Fruit fly (Drosophila melanogaster) whole organism, embryonic: ENCODE measurements around the gene CG15602.

ENCODE experiments used
- Abd-B ChIP-seq: fragments of 200-800 bp; sonication (Bioruptor generic); optimal IDR thresholded peaks from 2 replicates; lab custom pipeline; 2018; ENCODE audit warnings: missing biosample characterization, mild to moderate bottlenecking, missing genetic modification characterization, moderate library complexity
- Ada2b ChIP-seq: fragments of 200-800 bp; sonication (Bioruptor generic); IDR thresholded peaks from 2 replicates; pipeline ENCODE4 v1.3.6; 2022; ENCODE audit warnings: missing biosample characterization, missing genetic modification characterization
- CG10209 ChIP-seq: fragments of 200-800 bp; sonication (Bioruptor generic); optimal IDR thresholded peaks from 3 replicates; lab custom pipeline; 2017; ENCODE audit warnings: missing biosample characterization, mild to moderate bottlenecking, missing genetic modification characterization, missing genetic modification reagents
- CG10565 ChIP-seq: fragments of 200-800 bp; sonication (Bioruptor generic); optimal IDR thresholded peaks from 3 replicates; lab custom pipeline; 2016; ENCODE audit warnings: missing biosample characterization, mild to moderate bottlenecking, missing genetic modification characterization
- CG11696 ChIP-seq: fragments of 200-800 bp; sonication (Bioruptor generic); IDR thresholded peaks from 2 replicates; pipeline ENCODE4 v1.3.6; 2022; ENCODE audit warnings: missing biosample characterization, missing genetic modification characterization
- CG11723 ChIP-seq: fragments of 200-800 bp; sonication (Bioruptor generic); optimal IDR thresholded peaks from 2 replicates; lab custom pipeline; 2017; ENCODE audit warnings: missing biosample characterization, mild to moderate bottlenecking, missing genetic modification characterization
- CG15011 ChIP-seq: fragments of 200-800 bp; sonication (Bioruptor generic); optimal IDR thresholded peaks from 3 replicates; lab custom pipeline; 2018; ENCODE audit warnings: missing biosample characterization, mild to moderate bottlenecking, missing genetic modification characterization
- CG15269 ChIP-seq: fragments of 200-800 bp; sonication (Bioruptor generic); optimal IDR thresholded peaks from 2 replicates; lab custom pipeline; 2018; ENCODE audit warnings: missing biosample characterization, mild to moderate bottlenecking, missing genetic modification characterization, moderate library complexity
- CG15479 ChIP-seq: fragments of 200-800 bp; sonication (Bioruptor generic); optimal IDR thresholded peaks from 3 replicates; lab custom pipeline; 2019; ENCODE audit warnings: missing biosample characterization, mild to moderate bottlenecking, missing genetic modification characterization, moderate library complexity
- CG16863 ChIP-seq: fragments of 200-800 bp; sonication (Bioruptor generic); optimal IDR thresholded peaks from 3 replicates; lab custom pipeline; 2016; ENCODE audit warnings: missing biosample characterization, missing genetic modification characterization
- CG3995 ChIP-seq: fragments of 200-800 bp; sonication (Bioruptor generic); optimal IDR thresholded peaks from 3 replicates; lab custom pipeline; 2016; ENCODE audit warnings: missing biosample characterization, missing genetic modification characterization
- CG4282 ChIP-seq: fragments of 200-800 bp; sonication (Bioruptor generic); optimal IDR thresholded peaks from 2 replicates; lab custom pipeline; 2016; ENCODE audit warnings: missing biosample characterization, missing genetic modification characterization
- CG4707 ChIP-seq: fragments of 200-800 bp; sonication (Bioruptor generic); optimal IDR thresholded peaks from 2 replicates; lab custom pipeline; 2018; ENCODE audit warnings: missing biosample characterization, mild to moderate bottlenecking, missing genetic modification characterization, moderate library complexity
- CG8765 ChIP-seq: fragments of 200-800 bp; sonication (Bioruptor generic); IDR thresholded peaks from 2 replicates; pipeline ENCODE4 v1.3.6; 2022; ENCODE audit warnings: missing biosample characterization, missing genetic modification characterization
- CG9727 ChIP-seq: fragments of 200-800 bp; sonication (Bioruptor generic); optimal IDR thresholded peaks from 3 replicates; lab custom pipeline; 2017; ENCODE audit warnings: missing biosample characterization, mild to moderate bottlenecking, missing genetic modification characterization
- Chrac-16 ChIP-seq: fragments of 200-800 bp; sonication (Bioruptor generic); optimal IDR thresholded peaks from 3 replicates; lab custom pipeline; 2016; ENCODE audit warnings: missing biosample characterization, missing genetic modification characterization
- CoRest ChIP-seq: fragments of 200-800 bp; sonication (Bioruptor generic); optimal IDR thresholded peaks from 3 replicates; lab custom pipeline; 2018; ENCODE audit warnings: missing biosample characterization, mild to moderate bottlenecking, missing genetic modification characterization, moderate library complexity
- Dip3 ChIP-seq: fragments of 200-800 bp; sonication (Bioruptor generic); optimal IDR thresholded peaks from 3 replicates; lab custom pipeline; 2016; ENCODE audit warnings: missing biosample characterization, missing genetic modification characterization
- Doc3 ChIP-seq: fragments of 200-800 bp; sonication (Bioruptor generic); IDR thresholded peaks from 3 replicates; pipeline ENCODE4 v1.3.6; 2022; ENCODE audit warnings: missing biosample characterization, missing genetic modification characterization; ENCODE audit not compliant: partially characterized antibody
- Gsc ChIP-seq: fragments of 200-800 bp; sonication (Bioruptor generic); IDR thresholded peaks from 2 replicates; pipeline ENCODE4 v1.3.6; 2022; ENCODE audit warnings: missing biosample characterization, missing genetic modification characterization
- Sry-δ ChIP-seq: fragments of 200-800 bp; sonication (Bioruptor generic); optimal IDR thresholded peaks from 2 replicates; lab custom pipeline; 2016; ENCODE audit warnings: missing biosample characterization, missing genetic modification characterization
- YL-1 ChIP-seq: fragments of 200-800 bp; sonication (Bioruptor generic); optimal IDR thresholded peaks from 3 replicates; lab custom pipeline; 2017; ENCODE audit warnings: missing biosample characterization, mild to moderate bottlenecking, missing genetic modification characterization
- ac ChIP-seq: fragments of 200-800 bp; sonication (Bioruptor generic); optimal IDR thresholded peaks from 3 replicates; lab custom pipeline; 2017; ENCODE audit warnings: missing biosample characterization, mild to moderate bottlenecking, missing genetic modification characterization
- al ChIP-seq: fragments of 200-800 bp; sonication (Bioruptor generic); IDR thresholded peaks from 2 replicates; pipeline ENCODE4 v1.3.6; 2022; ENCODE audit warnings: missing biosample characterization, missing genetic modification characterization
- ap ChIP-seq: fragments of 200-800 bp; sonication (Bioruptor generic); IDR thresholded peaks from 2 replicates; pipeline ENCODE4 v1.3.6; 2022; ENCODE audit warnings: missing biosample characterization, missing genetic modification characterization
- ara ChIP-seq: fragments of 200-800 bp; sonication (Bioruptor generic); IDR thresholded peaks from 2 replicates; pipeline ENCODE4 v1.3.6; 2022; ENCODE audit warnings: missing biosample characterization, missing genetic modification characterization
- br ChIP-seq: fragments of >200 bp; optimal IDR thresholded peaks from 2 replicates; lab custom pipeline; 2017
- cas ChIP-seq: fragments of 200-800 bp; sonication (Bioruptor generic); IDR thresholded peaks from 2 replicates; pipeline ENCODE4 v1.3.6; 2022; ENCODE audit warnings: missing biosample characterization, missing genetic modification characterization
- cato ChIP-seq: fragments of 200-800 bp; sonication (Bioruptor generic); optimal IDR thresholded peaks from 2 replicates; lab custom pipeline; 2016; ENCODE audit warnings: missing biosample characterization, missing genetic modification characterization, borderline replicate concordance
- chif ChIP-seq, 2 experiments: fragments of 200-800 bp; sonication (Bioruptor generic); optimal IDR thresholded peaks; 3 replicates each; lab custom pipeline; 2016; ENCODE audit warnings: missing biosample characterization in 2 of 2, missing genetic modification characterization in 2 of 2
- chm ChIP-seq: fragments of 200-800 bp; sonication (Bioruptor generic); IDR thresholded peaks from 2 replicates; pipeline ENCODE4 v1.3.6; 2022; ENCODE audit warnings: missing biosample characterization, missing genetic modification characterization
- danr ChIP-seq: fragments of 200-800 bp; sonication (Bioruptor generic); IDR thresholded peaks from 2 replicates; pipeline ENCODE4 v1.3.6; 2022; ENCODE audit warnings: missing biosample characterization, missing genetic modification characterization
- gcm ChIP-seq: fragments of 200-800 bp; sonication (Bioruptor generic); optimal IDR thresholded peaks from 2 replicates; lab custom pipeline; 2019; ENCODE audit warnings: missing biosample characterization, mild to moderate bottlenecking, missing genetic modification characterization, moderate library complexity
- hb ChIP-seq: fragments of 200-800 bp; sonication (Bioruptor generic); IDR thresholded peaks from 3 replicates; pipeline ENCODE4 v1.3.6; 2022; ENCODE audit warnings: missing biosample characterization, missing genetic modification characterization; ENCODE audit not compliant: partially characterized antibody
- hbn ChIP-seq: fragments of 200-800 bp; sonication (Bioruptor generic); IDR thresholded peaks from 2 replicates; pipeline ENCODE4 v1.3.6; 2022; ENCODE audit warnings: missing biosample characterization, missing genetic modification characterization; ENCODE audit not compliant: partially characterized antibody
- insv ChIP-seq, 2 experiments: fragments of 200-800 bp; sonication (Bioruptor generic); optimal IDR thresholded peaks; 3 replicates each; lab custom pipeline; 2016 to 2018; ENCODE audit warnings: missing biosample characterization in 2 of 2, missing genetic modification characterization in 2 of 2
- inv ChIP-seq: fragments of 200-800 bp; sonication (Bioruptor generic); IDR thresholded peaks from 2 replicates; pipeline ENCODE4 v1.3.6; 2022; ENCODE audit warnings: missing biosample characterization, missing genetic modification characterization; ENCODE audit not compliant: partially characterized antibody
- kay ChIP-seq: fragments of 200-800 bp; sonication (Bioruptor generic); optimal IDR thresholded peaks from 2 replicates; lab custom pipeline; 2016; ENCODE audit warnings: missing biosample characterization, missing genetic modification characterization
- knrl ChIP-seq: fragments of 200-800 bp; sonication (Bioruptor generic); IDR thresholded peaks from 3 replicates; pipeline ENCODE4 v1.3.6; 2022; ENCODE audit warnings: missing biosample characterization, missing genetic modification characterization; ENCODE audit not compliant: partially characterized antibody
- nerfin-2 ChIP-seq: fragments of 200-800 bp; sonication (Bioruptor generic); IDR thresholded peaks from 2 replicates; pipeline ENCODE4 v1.3.6; 2022; ENCODE audit warnings: missing biosample characterization, missing genetic modification characterization; ENCODE audit not compliant: partially characterized antibody
- oc ChIP-seq: fragments of 200-800 bp; sonication (Bioruptor generic); optimal IDR thresholded peaks from 2 replicates; lab custom pipeline; 2018; ENCODE audit warnings: missing biosample characterization, mild to moderate bottlenecking, missing genetic modification characterization, moderate library complexity
- p53 ChIP-seq: fragments of 200-800 bp; sonication (Bioruptor generic); optimal IDR thresholded peaks from 2 replicates; lab custom pipeline; 2016; ENCODE audit warnings: missing biosample characterization, missing genetic modification characterization
- pros ChIP-seq: fragments of 200-800 bp; sonication (Bioruptor generic); optimal IDR thresholded peaks from 3 replicates; lab custom pipeline; 2019; ENCODE audit warnings: missing biosample characterization, mild to moderate bottlenecking, missing genetic modification characterization, moderate library complexity
- psq ChIP-seq: fragments of 200-800 bp; sonication (Bioruptor generic); optimal IDR thresholded peaks from 2 replicates; lab custom pipeline; 2017; ENCODE audit warnings: missing biosample characterization, missing genetic modification characterization
- pzg ChIP-seq: fragments of 200-800 bp; sonication (Bioruptor generic); optimal IDR thresholded peaks from 3 replicates; lab custom pipeline; 2018; ENCODE audit warnings: missing biosample characterization, mild to moderate bottlenecking, missing genetic modification characterization, moderate library complexity
- repo ChIP-seq: fragments of 200-800 bp; sonication (Bioruptor generic); optimal IDR thresholded peaks from 2 replicates; lab custom pipeline; 2016; ENCODE audit warnings: missing biosample characterization, missing genetic modification characterization
- sr ChIP-seq: fragments of 200-800 bp; sonication (Bioruptor generic); IDR thresholded peaks from 3 replicates; pipeline ENCODE4 v1.3.6; 2022; ENCODE audit warnings: missing biosample characterization, missing genetic modification characterization
- yki ChIP-seq: fragments of >200 bp; optimal IDR thresholded peaks from 3 replicates; lab custom pipeline; 2018

The CG15602 gene

DNA sequence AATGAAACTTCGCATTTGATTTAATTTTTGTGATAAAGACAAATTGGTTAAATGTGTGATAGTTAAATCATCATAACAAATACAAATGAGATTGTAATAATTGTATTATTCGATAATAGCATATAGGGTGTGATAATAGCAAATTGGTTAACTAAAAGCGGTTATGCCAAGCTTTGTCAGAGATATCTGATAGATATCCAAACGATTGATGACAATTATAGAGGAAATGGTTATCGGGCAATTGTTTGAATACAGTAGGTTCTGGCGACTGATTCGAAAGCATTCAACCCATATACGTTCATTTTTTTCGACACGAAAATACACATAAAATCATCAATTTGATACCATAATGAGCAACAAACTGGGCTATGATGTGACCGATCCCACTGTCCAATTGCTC lies 10.0 kb downstream of the CG15602 start, which contains the start of gene CG8509:
Gene CG8509 (plus strand): TSS at position 301 of the 400 bp plus-strand sequence.
- no peak for TF ChIP-seq inv (GFP tag; lab: Robert Waterston, UW)
- no peak for TF ChIP-seq hb (GFP tag; lab: Robert Waterston, UW)
- no peak for TF ChIP-seq al
- no peak for TF ChIP-seq CG10565 (GFP tag; lab: Kevin White, UChicago)
- no peak for TF ChIP-seq CG3995 (GFP tag; lab: Kevin White, UChicago)
- TF ChIP-seq Abd-B (GFP tag; lab: Kevin White, UChicago) = no peak
- TF ChIP-seq kay (GFP tag; lab: Kevin White, UChicago) = no peak
- TF ChIP-seq chif (GFP tag; optimal IDR thresholded peaks at IDR 0.05; lab: Kevin White, UChicago) = no peak
- no peak for TF ChIP-seq Sry-δ (GFP tag; lab: Kevin White, UChicago)
- TF ChIP-seq pzg (GFP tag; lab: Kevin White, UChicago) = no peak
- TF ChIP-seq knrl (GFP tag; lab: Robert Waterston, UW) = no peak
- TF ChIP-seq CoRest (tag; lab: Kevin White, UChicago) = no peak
- TF ChIP-seq Chrac-16 (GFP tag; lab: Kevin White, UChicago) = no peak
- TF ChIP-seq CG11723 = no peak
- TF ChIP-seq pros (GFP tag; lab: Kevin White, UChicago) = no peak
- TF ChIP-seq nerfin-2 (GFP tag; lab: Robert Waterston, UW) = no peak
- TF ChIP-seq br (lab: Kevin White, UChicago) = no peak

- peak; percentile 26; the same call in 1 of the 2 replicates for TF ChIP-seq chm (GFP tag; lab: Robert Waterston, UW)
- TF ChIP-seq CG11696 (GFP tag; lab: Robert Waterston, UW) = no peak
- no peak for TF ChIP-seq YL-1 (GFP tag; lab: Kevin White, UChicago)
- no peak for TF ChIP-seq cas (GFP tag; lab: Robert Waterston, UW)
- no peak for TF ChIP-seq CG15479 (GFP tag; lab: Kevin White, UChicago)
- no peak for TF ChIP-seq ap (GFP tag; lab: Robert Waterston, UW)
- TF ChIP-seq Dip3 (GFP tag; lab: Kevin White, UChicago) = no peak
- no peak for TF ChIP-seq Gsc (GFP tag; lab: Robert Waterston, UW)
- peak; percentile 20 for TF ChIP-seq CG4707
- TF ChIP-seq Doc3 (GFP tag; lab: Robert Waterston, UW) = no peak
- TF ChIP-seq CG15269 (tag; lab: Kevin White, UChicago) = no peak
- peak in 1 of 2 experiments; percentile 64 for TF ChIP-seq insv (GFP tag; optimal IDR thresholded peaks at IDR 0.05; lab: Kevin White, UChicago)
- no peak for TF ChIP-seq ara (GFP tag; lab: Robert Waterston, UW)
- no peak for TF ChIP-seq danr (GFP tag; lab: Robert Waterston, UW)
- TF ChIP-seq al = no peak
- TF ChIP-seq CG9727 (GFP tag; lab: Kevin White, UChicago) = no peak
- peak; percentile 66 for TF ChIP-seq pros (GFP tag; lab: Kevin White, UChicago)
- TF ChIP-seq oc = no peak
- no peak for TF ChIP-seq cato (GFP tag; lab: Kevin White, UChicago)
- 0 out of 2 replicates have a peak, but pooled peaks have one; percentile 26 for TF ChIP-seq CG8765
- peak; percentile 82 for TF ChIP-seq sr (GFP tag; lab: Robert Waterston, UW)
- no peak for TF ChIP-seq psq (GFP tag; lab: Kevin White, UChicago)
- peak; percentile 27; the same call in 1 of the 2 replicates for TF ChIP-seq hbn (GFP tag; lab: Robert Waterston, UW)
- no peak for TF ChIP-seq Ada2b
- TF ChIP-seq CG4282 = no peak
- TF ChIP-seq yki = peak; percentile 98
- TF ChIP-seq gcm = peak; percentile 19
- TF ChIP-seq ac (GFP tag; lab: Kevin White, UChicago) = no peak
- no peak for TF ChIP-seq CG15011 (GFP tag; lab: Kevin White, UChicago)
- no peak for TF ChIP-seq repo (GFP tag; lab: Kevin White, UChicago)
- no peak for TF ChIP-seq CG10209 (GFP tag; lab: Kevin White, UChicago)
- no peak for TF ChIP-seq p53 (GFP tag; lab: Kevin White, UChicago)
- no peak for TF ChIP-seq CG16863 (GFP tag; lab: Kevin White, UChicago)
Observed at dm6 chrX:15811666-15812614, 12.7 kb downstream of the CG15602 start.
